Worm (Caenorhabditis elegans): ENCODE measurements around the gene F42D1.4.
A peak's percentile ranks its signal among the peaks of the same experiment; 100 is the strongest.

The F42D1.4 gene

DNA sequence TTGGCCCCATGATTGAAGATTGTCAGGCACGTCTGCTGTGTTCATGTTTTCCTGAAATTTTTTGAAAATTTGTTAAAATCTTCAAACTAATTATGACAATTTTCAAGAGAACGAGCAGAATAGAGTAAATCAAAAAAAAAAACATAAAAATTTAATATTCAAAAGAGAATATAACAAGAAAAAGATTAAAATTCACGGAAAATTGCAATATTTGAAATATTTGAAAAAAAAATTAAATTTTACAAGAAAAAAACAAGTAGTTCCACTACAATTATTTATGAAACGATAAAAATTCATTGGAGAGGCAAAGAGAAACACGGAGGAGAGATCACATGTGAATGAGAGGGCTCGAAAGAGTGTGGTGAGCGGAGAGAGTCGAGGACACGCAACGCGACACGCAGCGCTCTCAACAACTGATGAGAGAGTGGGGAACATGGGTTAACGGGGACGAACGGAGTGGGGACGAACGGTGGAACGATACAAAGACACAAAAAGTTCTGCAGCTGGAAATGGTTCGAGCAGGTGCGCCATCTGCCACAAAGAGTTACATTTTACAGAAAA is 17.5 kb downstream of the F42D1.4 start, which contains the start of gene mbk-1:
Gene mbk-1 (minus strand): TSS at position 51 of the 561 bp plus-strand sequence.
- TF ChIP-seq unc-86 (tag; optimal IDR thresholded peaks at IDR 0.05) (no peak), elt-2 (tag; optimal IDR thresholded peaks at IDR 0.05) (peak; percentile 11), syd-9 (tag; optimal IDR thresholded peaks at IDR 0.05) (peak; percentile 8), ceh-34 (tag; optimal IDR thresholded peaks at IDR 0.05) (peak; percentile 65), hlh-30 (tag; optimal IDR thresholded peaks at IDR 0.05; ENCODE audit: insufficient read depth) (peak; percentile 93), unc-42 (tag; optimal IDR thresholded peaks at IDR 0.05) (peak; percentile 28), C38D4.7 (GFP tag; optimal IDR thresholded peaks at IDR 0.05) (no peak), sdc-2 (tag; optimal IDR thresholded peaks at IDR 0.05) (peak; percentile 76), unc-55 (GFP tag; optimal IDR thresholded peaks at IDR 0.05) (peak; percentile 78), ceh-31 (tag; optimal IDR thresholded peaks at IDR 0.05) (peak; percentile 52), ref-2 (tag; optimal IDR thresholded peaks at IDR 0.05) (no peak), hlh-15 (tag; optimal IDR thresholded peaks at IDR 0.05) (no peak), tbx-2 (tag; optimal IDR thresholded peaks at IDR 0.05) (peak; percentile 67), ceh-18 (tag; optimal IDR thresholded peaks at IDR 0.05) (peak; percentile 38), nhr-232 (tag; optimal IDR thresholded peaks at IDR 0.05) (no peak), pat-9 (tag; optimal IDR thresholded peaks at IDR 0.05) (no peak), nfya-1 (tag; optimal IDR thresholded peaks at IDR 0.05) (peak; percentile 75), hlh-8 (tag; optimal IDR thresholded peaks at IDR 0.05) (peak; percentile 0), ceh-2 (tag; optimal IDR thresholded peaks at IDR 0.05) (peak; percentile 40), unc-3 (GFP tag; conservative IDR thresholded peaks at IDR 0.05) (no peak), unc-3 (tag; optimal IDR thresholded peaks at IDR 0.05) (no peak), hlh-13 (GFP tag; optimal IDR thresholded peaks at IDR 0.05) (no peak)

ce11 chrX:14828766-14829165 is 21.7 kb downstream of the F42D1.4 start:
- TF ChIP-seq ceh-22 (tag; optimal IDR thresholded peaks at IDR 0.05): no peak
- no peak for TF ChIP-seq ceh-45 (GFP tag; IDR thresholded peaks at IDR 0.05)
- no peak for TF ChIP-seq hlh-8 (tag; optimal IDR thresholded peaks at IDR 0.05)
- no peak for TF ChIP-seq fax-1 (tag; optimal IDR thresholded peaks at IDR 0.05)
- TF ChIP-seq ceh-30 (tag; optimal IDR thresholded peaks at IDR 0.05): no peak
- TF ChIP-seq ref-2 (tag; optimal IDR thresholded peaks at IDR 0.05): no peak
- no peak for TF ChIP-seq T23F11.4 (GFP tag; optimal IDR thresholded peaks at IDR 0.05)
- TF ChIP-seq dmd-4 (tag; optimal IDR thresholded peaks at IDR 0.05; ENCODE audit: borderline replicate concordance): no peak
- TF ChIP-seq ceh-2 (tag; optimal IDR thresholded peaks at IDR 0.05): no peak
- TF ChIP-seq pqm-1 (tag; optimal IDR thresholded peaks at IDR 0.05): no peak
- no peak for TF ChIP-seq ceh-24 (tag; optimal IDR thresholded peaks at IDR 0.05)
- TF ChIP-seq pat-9 (tag; optimal IDR thresholded peaks at IDR 0.05): no peak

DNA sequence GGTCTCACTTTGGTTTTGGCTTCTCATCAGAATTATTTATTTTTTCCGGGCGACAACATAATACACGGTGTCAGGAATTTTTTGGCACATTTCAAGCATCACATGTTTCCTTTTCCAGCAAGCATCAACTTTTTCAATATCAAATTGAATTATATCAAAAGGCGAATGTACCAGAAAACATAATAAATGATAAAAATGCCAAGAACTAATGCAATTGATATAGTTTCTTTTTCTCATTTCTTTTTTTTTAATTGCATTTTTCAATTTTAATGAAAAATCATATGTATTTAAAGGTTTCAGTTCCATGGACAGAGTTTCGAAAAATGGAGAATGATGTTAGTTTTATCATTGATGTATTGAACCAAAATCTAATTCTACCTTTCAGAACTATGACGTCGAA is 24.5 kb downstream of the F42D1.4 start, which contains the start of gene dpf-2:
Gene dpf-2 (plus strand): TSS at position 301 of the 400 bp plus-strand sequence.
- no peak for TF ChIP-seq tbx-2 (tag; optimal IDR thresholded peaks at IDR 0.05)
- TF ChIP-seq hlh-8 (tag; optimal IDR thresholded peaks at IDR 0.05): no peak
- no peak for TF ChIP-seq ceh-6 (GFP tag; optimal IDR thresholded peaks at IDR 0.05)
- TF ChIP-seq fax-1 (tag; optimal IDR thresholded peaks at IDR 0.05): no peak
- TF ChIP-seq pha-2 (tag; optimal IDR thresholded peaks at IDR 0.05): no peak
- TF ChIP-seq ceh-31 (tag; optimal IDR thresholded peaks at IDR 0.05): no peak
- TF ChIP-seq ahr-1 (tag; optimal IDR thresholded peaks at IDR 0.05): no peak
- TF ChIP-seq ceh-24 (tag; optimal IDR thresholded peaks at IDR 0.05): no peak
- TF ChIP-seq ceh-18 (tag; optimal IDR thresholded peaks at IDR 0.05): no peak
- no peak for TF ChIP-seq hlh-15 (tag; optimal IDR thresholded peaks at IDR 0.05)
- no peak for TF ChIP-seq unc-3 (GFP tag; conservative IDR thresholded peaks at IDR 0.05)
- TF ChIP-seq unc-3 (tag; optimal IDR thresholded peaks at IDR 0.05): no peak
- no peak for TF ChIP-seq hlh-30 (tag; optimal IDR thresholded peaks at IDR 0.05; ENCODE audit: insufficient read depth)
- no peak for TF ChIP-seq ref-2 (tag; optimal IDR thresholded peaks at IDR 0.05)
- TF ChIP-seq ceh-48 (tag; optimal IDR thresholded peaks at IDR 0.05): no peak

DNA sequence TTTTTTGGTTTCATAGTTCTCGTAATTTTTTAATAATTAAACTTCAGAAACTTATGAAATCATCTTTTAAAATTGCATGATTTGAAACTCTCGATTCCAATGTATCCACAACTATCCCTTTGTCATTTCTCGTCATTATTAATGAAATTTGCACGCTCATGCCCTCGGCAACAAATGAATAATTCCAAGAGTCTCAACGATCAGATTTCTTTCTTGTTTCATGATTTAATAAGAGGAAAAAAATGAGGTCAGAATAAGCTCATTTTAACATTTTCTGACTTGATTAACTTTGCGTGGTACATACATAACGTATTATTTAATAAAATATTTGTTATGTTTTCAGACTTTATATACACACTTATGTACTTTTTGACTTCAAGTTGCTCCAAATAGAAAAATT is 31.3 kb downstream of the F42D1.4 start:
- peak; percentile 71 for TF ChIP-seq unc-42 (tag; optimal IDR thresholded peaks at IDR 0.05)
- TF ChIP-seq dmd-4 (tag; optimal IDR thresholded peaks at IDR 0.05; ENCODE audit: borderline replicate concordance): no peak
- TF ChIP-seq sox-2 (GFP tag; IDR thresholded peaks at IDR 0.05): no peak
- TF ChIP-seq tbx-7 (tag; optimal IDR thresholded peaks at IDR 0.05): no peak
- no peak for TF ChIP-seq ceh-34 (tag; optimal IDR thresholded peaks at IDR 0.05)
- no peak for TF ChIP-seq zip-5 (tag; optimal IDR thresholded peaks at IDR 0.05)
- TF ChIP-seq unc-3 (GFP tag; conservative IDR thresholded peaks at IDR 0.05): no peak
- TF ChIP-seq unc-3 (tag; optimal IDR thresholded peaks at IDR 0.05): no peak
- TF ChIP-seq ceh-2 (tag; optimal IDR thresholded peaks at IDR 0.05): no peak
